Worm (Caenorhabditis elegans): ENCODE data around the gene F53H4.6.

Gene F53H4.6

ce11 chrX:15842492-15842891, 17.9 kb downstream of the F53H4.6 start (continued):
- TF ChIP-seq egl-43 (GFP tag; IDR thresholded peaks at IDR 0.05) = no peak
- no peak for TF ChIP-seq ama-1 (optimal IDR thresholded peaks at IDR 0.05)
- no peak for TF ChIP-seq ZK546.5 (tag; optimal IDR thresholded peaks at IDR 0.05)
- peak; percentile 99 for TF ChIP-seq dmd-6 (GFP tag; IDR thresholded peaks at IDR 0.05)
- no peak for TF ChIP-seq daf-8 (GFP tag; IDR thresholded peaks at IDR 0.05)
- no peak for TF ChIP-seq lin-13 (GFP tag; optimal IDR thresholded peaks at IDR 0.05)
- peak in 1 of 2 experiments; percentile 44 for TF ChIP-seq mdl-1 (tag; optimal IDR thresholded peaks at IDR 0.05)
- peak; percentile 63 for TF ChIP-seq dve-1 (tag; optimal IDR thresholded peaks at IDR 0.05; ENCODE audit: insufficient read depth)
- TF ChIP-seq jun-1 (tag; optimal IDR thresholded peaks at IDR 0.05) = no peak
- TF ChIP-seq ceh-28 (tag; optimal IDR thresholded peaks at IDR 0.05) = no peak
- TF ChIP-seq hmg-1.1 (GFP tag; IDR thresholded peaks at IDR 0.05) = no peak
- no peak for TF ChIP-seq madf-9 (GFP tag; conservative IDR thresholded peaks at IDR 0.05)
- peak; percentile 38 for TF ChIP-seq spr-1 (tag; optimal IDR thresholded peaks at IDR 0.05)
- TF ChIP-seq nhr-42 (GFP tag; IDR thresholded peaks at IDR 0.05) = peak; percentile 18; the same call in 1 of the 2 replicates
- TF ChIP-seq dpl-1 (GFP tag; optimal IDR thresholded peaks at IDR 0.05) = peak; percentile 24
- no peak for TF ChIP-seq zip-2 (tag; optimal IDR thresholded peaks at IDR 0.05)
- TF ChIP-seq ztf-7 (tag; optimal IDR thresholded peaks at IDR 0.05) = no peak
- no peak for TF ChIP-seq rbr-2 (tag; optimal IDR thresholded peaks at IDR 0.05)
- TF ChIP-seq daf-12 (tag; optimal IDR thresholded peaks at IDR 0.05) = no peak

- TF ChIP-seq php-3 (GFP tag; IDR thresholded peaks at IDR 0.05) (peak; percentile 91), madf-9 (GFP tag; conservative IDR thresholded peaks at IDR 0.05) (peak; percentile 97), ceh-28 (tag; optimal IDR thresholded peaks at IDR 0.05) (peak; percentile 77), mxl-2 (GFP tag; conservative IDR thresholded peaks at IDR 0.05) (peak; percentile 91), lin-1 (GFP tag; IDR thresholded peaks at IDR 0.05) (peak; percentile 99; the same call in 1 of the 2 replicates), ctbp-1 (GFP tag; IDR thresholded peaks at IDR 0.05) (peak; percentile 98), nhr-41 (GFP tag; IDR thresholded peaks at IDR 0.05) (peak; percentile 99), nhr-6 (tag; optimal IDR thresholded peaks at IDR 0.05) (peak; percentile 97), mxl-3 (GFP tag; optimal IDR thresholded peaks at IDR 0.05) (peak; percentile 100), mes-2 (tag; optimal IDR thresholded peaks at IDR 0.05; ENCODE audit: poor library complexity, severe bottlenecking) (peak; percentile 97), dve-1 (tag; optimal IDR thresholded peaks at IDR 0.05; ENCODE audit: insufficient read depth) (peak; percentile 100), cey-2 (tag; optimal IDR thresholded peaks at IDR 0.05; ENCODE audit: borderline replicate concordance, insufficient read depth) (no peak), Y48G9A.11 (GFP tag; IDR thresholded peaks at IDR 0.05) (peak; percentile 49; the same call in 1 of the 2 replicates), pqm-1 (tag; optimal IDR thresholded peaks at IDR 0.05) (peak; percentile 91), jun-1 (tag; optimal IDR thresholded peaks at IDR 0.05) (peak; percentile 95), madf-5 (GFP tag; IDR thresholded peaks at IDR 0.05) (no peak; a peak in 1 of 4 replicates), ces-1 (GFP tag; optimal IDR thresholded peaks at IDR 0.05) (peak; percentile 32), tag-97 (GFP tag; IDR thresholded peaks at IDR 0.05) (no peak), dmd-8 (GFP tag; IDR thresholded peaks at IDR 0.05) (peak; percentile 81), spr-3 (GFP tag; optimal IDR thresholded peaks at IDR 0.05) (peak; percentile 97), egl-27 (tag; optimal IDR thresholded peaks at IDR 0.05) (peak; percentile 85), F37D6.2 (tag; optimal IDR thresholded peaks at IDR 0.05) (peak; percentile 96), lin-13 (GFP tag; optimal IDR thresholded peaks at IDR 0.05) (peak; percentile 99), nhr-42 (GFP tag; IDR thresholded peaks at IDR 0.05) (peak; percentile 98), nhr-11 (tag; optimal IDR thresholded peaks at IDR 0.05) (peak; percentile 96), nhr-25 (tag; optimal IDR thresholded peaks at IDR 0.05; ENCODE audit: borderline replicate concordance, insufficient read depth) (peak; percentile 98), sdz-12 (GFP tag; optimal IDR thresholded peaks at IDR 0.05) (peak; percentile 20), lin-39 (tag; optimal IDR thresholded peaks at IDR 0.05) (peak; percentile 80), nhr-48 (tag; optimal IDR thresholded peaks at IDR 0.05) (peak; percentile 98), nhr-76 (tag; optimal IDR thresholded peaks at IDR 0.05) (peak; percentile 47), ceh-32 (tag; optimal IDR thresholded peaks at IDR 0.05; ENCODE audit: poor library complexity) (peak; percentile 82), R02D3.7 (tag; optimal IDR thresholded peaks at IDR 0.05) (no peak), lsy-2 (tag; optimal IDR thresholded peaks at IDR 0.05) (peak; percentile 100), duxl-1 (tag; optimal IDR thresholded peaks at IDR 0.05; ENCODE audit: poor library complexity) (peak; percentile 97)
Measured at ce11 chrX:15841086-15841622, 19.3 kb downstream of the F53H4.6 start, which contains the start of gene serp-1.1. TSS of gene serp-1.1 (plus strand) at chrX:15841572.
